Worm (Caenorhabditis elegans): Measurements from ENCODE around the gene spc-1.

- no peak for TF ChIP-seq T22C8.4 (GFP tag; IDR thresholded peaks at IDR 0.05)
- TF ChIP-seq tab-1 (GFP tag; IDR thresholded peaks at IDR 0.05), result no peak
- TF ChIP-seq klf-2 (GFP tag; conservative IDR thresholded peaks at IDR 0.05), result no peak
- TF ChIP-seq flt-1 (GFP tag; IDR thresholded peaks at IDR 0.05), result no peak
- no peak for TF ChIP-seq cog-1 (tag; optimal IDR thresholded peaks at IDR 0.05)
- no peak for TF ChIP-seq ref-1 (GFP tag; conservative IDR thresholded peaks at IDR 0.05)
Measured at ce11 chrX:3080825-3081224, 46.1 kb downstream of the spc-1 start, which contains the start of gene twk-16.
